Fruit fly (Drosophila melanogaster) S2 (cell line): Measurements from ENCODE around the gene CG31021.

Experiments
- CG8478 ChIP-seq: fragments of >200 bp; optimal IDR thresholded peaks from 2 replicates; lab custom pipeline; 2018
- CTCF ChIP-seq, 2 experiments: fragments of >200 bp; optimal IDR thresholded peaks; 2 replicates each; lab custom pipeline; 2018

dm6 chr3R:30563260-30564080, 38.5 kb upstream of the CG31021 start:
- no peak for TF ChIP-seq CTCF (optimal IDR thresholded peaks at IDR 0.05; lab: Kevin White, UChicago)
- TF ChIP-seq CG8478 (lab: Kevin White, UChicago) = no peak
